Worm (Caenorhabditis elegans) whole organism, L3 larva: ENCODE measurements around the gene B0273.1.
"Not testable (repeated sequence)": the region's sequence is repeated elsewhere in the genome, so short reads cannot be mapped to it uniquely, and the experiment has no call there.

Experiments
- R02D3.7 ChIP-seq: fragments of 150-350 bp; optimal IDR thresholded peaks from 2 replicates; lab custom pipeline; 2014; ENCODE audit warnings: missing biosample characterization, missing genetic modification characterization
- ZK546.5 ChIP-seq: sonication (generic microtip); optimal IDR thresholded peaks from 2 replicates; lab custom pipeline; 2017; ENCODE audit warnings: missing biosample characterization, missing genetic modification characterization
- aly-2 ChIP-seq: fragments of 150-350 bp; optimal IDR thresholded peaks from 2 replicates; lab custom pipeline; 2014; ENCODE audit warnings: missing biosample characterization, missing genetic modification characterization
- ama-1 ChIP-seq: fragments of 150-350 bp; optimal IDR thresholded peaks from 2 replicates; lab custom pipeline; 2018
- ceh-16 ChIP-seq: sonication (generic microtip); optimal IDR thresholded peaks from 2 replicates; lab custom pipeline; 2017; ENCODE audit warnings: missing biosample characterization, missing genetic modification characterization
- ceh-28 ChIP-seq: fragments of 150-350 bp; optimal IDR thresholded peaks from 2 replicates; lab custom pipeline; 2014; ENCODE audit warnings: missing biosample characterization, missing genetic modification reagents, missing genetic modification characterization
- ceh-82 ChIP-seq: fragments of 150-350 bp; optimal IDR thresholded peaks from 2 replicates; lab custom pipeline; 2014; ENCODE audit warnings: missing biosample characterization, missing genetic modification characterization
- ceh-9 ChIP-seq: sonication (generic microtip); optimal IDR thresholded peaks from 2 replicates; lab custom pipeline; 2018; ENCODE audit warnings: missing biosample characterization, missing genetic modification characterization
- daf-12 ChIP-seq: fragments of 150-350 bp; optimal IDR thresholded peaks from 2 replicates; lab custom pipeline; 2014; ENCODE audit warnings: missing biosample characterization, missing genetic modification reagents, missing genetic modification characterization
- egl-27 ChIP-seq: sonication (generic microtip); optimal IDR thresholded peaks from 4 replicates; lab custom pipeline; 2017; ENCODE audit warnings: missing biosample characterization, missing genetic modification reagents, missing genetic modification characterization
- egl-5 ChIP-seq: fragments of 150-350 bp; optimal IDR thresholded peaks from 2 replicates; lab custom pipeline; 2017; ENCODE audit warnings: missing biosample characterization, missing genetic modification reagents, missing genetic modification characterization, inconsistent platforms
- elt-2 ChIP-seq: sonication (generic microtip); optimal IDR thresholded peaks from 2 replicates; lab custom pipeline; 2016; ENCODE audit warnings: missing genetic modification reagents, mild to moderate bottlenecking, missing genetic modification characterization, missing compliant biosample characterization
- elt-3 ChIP-seq, 3 experiments: fragments of 150-350 bp in 1 of 3; sonication (generic microtip) in 2 of 3; optimal IDR thresholded peaks; 2 replicates in 2 of 3; 4 replicates in 1 of 3; lab custom pipeline; 2014 to 2017; ENCODE audit warnings: missing biosample characterization in 3 of 3, missing genetic modification characterization in 3 of 3
- eor-1 ChIP-seq, 2 experiments: fragments of 150-350 bp; optimal IDR thresholded peaks; 2 replicates each; lab custom pipeline; 2014 to 2018; ENCODE audit warnings: missing biosample characterization in 2 of 2, missing genetic modification characterization in 2 of 2
- fkh-10 ChIP-seq: sonication (generic microtip); optimal IDR thresholded peaks from 2 replicates; lab custom pipeline; 2017; ENCODE audit warnings: missing biosample characterization, missing genetic modification reagents, missing genetic modification characterization
- fos-1 ChIP-seq: fragments of 150-350 bp; optimal IDR thresholded peaks from 2 replicates; lab custom pipeline; 2014; ENCODE audit warnings: missing biosample characterization, missing genetic modification characterization
- hmg-11 ChIP-seq: sonication (generic microtip); optimal IDR thresholded peaks from 2 replicates; lab custom pipeline; 2016; ENCODE audit warnings: missing genetic modification characterization, missing compliant biosample characterization
- jun-1 ChIP-seq: fragments of 150-350 bp; optimal IDR thresholded peaks from 2 replicates; lab custom pipeline; 2014; ENCODE audit warnings: missing biosample characterization, missing genetic modification reagents, missing genetic modification characterization
- lin-39 ChIP-seq: fragments of 150-350 bp; optimal IDR thresholded peaks from 2 replicates; lab custom pipeline; 2018; ENCODE audit warnings: missing biosample characterization, missing genetic modification reagents, missing genetic modification characterization
- mml-1 ChIP-seq: fragments of 150-350 bp; sonication (generic microtip); optimal IDR thresholded peaks from 3 replicates; lab custom pipeline; 2014; ENCODE audit warnings: missing biosample characterization, missing genetic modification characterization
- nfya-1 ChIP-seq: sonication (generic microtip); optimal IDR thresholded peaks from 2 replicates; lab custom pipeline; 2017; ENCODE audit warnings: missing genetic modification characterization, mild to moderate bottlenecking, missing compliant biosample characterization, antibody characterized with exemption, moderate library complexity; ENCODE audit not compliant: insufficient read depth
- nhr-11 ChIP-seq: fragments of 150-350 bp; optimal IDR thresholded peaks from 2 replicates; lab custom pipeline; 2014; ENCODE audit warnings: missing biosample characterization, missing genetic modification characterization
- nhr-23 ChIP-seq: fragments of 150-350 bp; optimal IDR thresholded peaks from 2 replicates; lab custom pipeline; 2014; ENCODE audit warnings: missing biosample characterization, missing genetic modification reagents, missing genetic modification characterization
- nhr-237 ChIP-seq: fragments of 150-350 bp; optimal IDR thresholded peaks from 2 replicates; lab custom pipeline; 2014; ENCODE audit warnings: missing biosample characterization, missing genetic modification characterization
- nhr-25 ChIP-seq: sonication (generic microtip); optimal IDR thresholded peaks from 2 replicates; lab custom pipeline; 2017; ENCODE audit warnings: missing biosample characterization, missing genetic modification characterization
- nhr-76 ChIP-seq: fragments of 150-350 bp; sonication (generic microtip); optimal IDR thresholded peaks from 5 replicates; lab custom pipeline; 2014; ENCODE audit warnings: missing biosample characterization, missing genetic modification characterization
- pqm-1 ChIP-seq: fragments of 150-350 bp; optimal IDR thresholded peaks from 2 replicates; lab custom pipeline; 2017; ENCODE audit warnings: missing biosample characterization, missing genetic modification characterization, inconsistent platforms
- sea-2 ChIP-seq: fragments of 150-350 bp; sonication (generic microtip); optimal IDR thresholded peaks from 4 replicates; lab custom pipeline; 2014; ENCODE audit warnings: missing biosample characterization, missing genetic modification reagents, missing genetic modification characterization
- skn-1 ChIP-seq: fragments of 150-350 bp; optimal IDR thresholded peaks from 2 replicates; lab custom pipeline; 2014; ENCODE audit warnings: missing biosample characterization, missing genetic modification characterization
- snpc-4 ChIP-seq: fragments of 150-350 bp; optimal IDR thresholded peaks from 2 replicates; lab custom pipeline; 2014; ENCODE audit warnings: missing biosample characterization, missing genetic modification characterization
- tbx-2 ChIP-seq: sonication (generic microtip); optimal IDR thresholded peaks from 2 replicates; lab custom pipeline; 2016; ENCODE audit warnings: mild to moderate bottlenecking, missing genetic modification characterization, missing compliant biosample characterization
- unc-62 ChIP-seq: fragments of 150-350 bp; sonication (generic microtip); optimal IDR thresholded peaks from 4 replicates; lab custom pipeline; 2014; ENCODE audit warnings: missing biosample characterization, missing genetic modification reagents, missing genetic modification characterization
- ztf-11 ChIP-seq: fragments of 150-350 bp; optimal IDR thresholded peaks from 2 replicates; lab custom pipeline; 2014; ENCODE audit warnings: missing biosample characterization, missing genetic modification characterization
- ztf-4 ChIP-seq: fragments of 150-350 bp; optimal IDR thresholded peaks from 2 replicates; lab custom pipeline; 2014; ENCODE audit warnings: missing biosample characterization, missing genetic modification characterization

B0273.1 gene

DNA sequence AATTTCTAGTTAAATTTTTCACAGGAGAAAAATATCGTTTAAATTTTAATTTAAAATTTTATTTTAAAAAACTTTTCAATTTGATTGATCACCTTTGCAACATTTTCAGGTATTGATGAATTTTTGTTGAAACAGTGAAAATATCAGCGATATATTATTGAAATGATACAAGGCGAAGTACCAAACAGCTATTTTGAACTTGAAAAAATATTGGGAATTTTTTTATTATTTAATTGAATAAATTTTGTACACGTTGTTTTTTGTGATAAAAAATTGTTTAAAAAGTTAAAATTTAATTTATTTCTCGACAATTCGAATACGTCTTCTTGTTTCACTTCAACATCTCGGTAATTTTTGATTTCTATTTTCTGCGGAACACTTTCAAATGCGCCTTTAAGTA lies at the start of gene B0273.1:
TSS of gene B0273.1 (plus strand) at position 301 of the 400 bp plus-strand sequence.
- TF ChIP-seq ceh-16 (tag; lab: Kevin White, UChicago) (no peak), jun-1 (tag; lab: Kevin White, UChicago) (no peak), nhr-76 (no peak), ztf-4 (tag; lab: Kevin White, UChicago) (no peak), fkh-10 (GFP tag; lab: Kevin White, UChicago) (no peak), fos-1 (no peak), nhr-23 (no peak), mml-1 (tag; lab: Kevin White, UChicago) (no peak), hmg-11 (tag; lab: Kevin White, UChicago) (no peak), eor-1 (tag; optimal IDR thresholded peaks at IDR 0.05; lab: Kevin White, UChicago) (no peak), skn-1 (tag; lab: Kevin White, UChicago) (no peak), R02D3.7 (tag; lab: Kevin White, UChicago) (no peak), ceh-82 (tag; lab: Kevin White, UChicago) (no peak), egl-5 (tag; lab: Kevin White, UChicago) (no peak), sea-2 (GFP tag; lab: Kevin White, UChicago) (no peak), ama-1 (lab: Kevin White, UChicago) (no peak), ceh-28 (tag; lab: Kevin White, UChicago) (no peak)
- TF ChIP-seq, all 47 proteins: peak for 0

DNA sequence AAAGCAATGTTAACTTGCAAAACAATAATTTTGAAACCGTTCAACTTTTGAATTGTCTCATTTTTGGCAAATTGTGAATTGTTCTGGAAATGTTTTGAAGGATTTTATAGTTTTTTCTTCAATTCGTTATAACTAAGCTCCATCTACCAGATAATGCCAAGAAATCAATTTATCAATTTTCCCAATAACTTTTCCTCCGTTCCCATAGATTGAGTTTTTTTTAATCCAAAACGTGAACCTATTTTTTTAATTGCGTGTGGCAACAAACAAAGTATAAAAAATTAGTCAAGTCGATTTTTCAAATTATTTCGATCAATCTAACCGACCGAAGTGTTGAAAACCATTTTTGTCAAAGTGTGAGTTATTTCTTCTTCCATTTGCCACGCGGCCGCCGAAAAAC lies 41.1 kb upstream of the B0273.1 start, which contains the start of gene Y4C6A.4:
TSS of gene Y4C6A.4 (plus strand) at position 301 of the 400 bp plus-strand sequence.
- TF ChIP-seq mml-1 (tag; lab: Kevin White, UChicago) (no peak), elt-2 (tag; lab: Kevin White, UChicago) (no peak), pqm-1 (tag; lab: Kevin White, UChicago) (no peak), fos-1 (no peak), ztf-11 (tag; lab: Kevin White, UChicago) (no peak), ztf-4 (tag; lab: Kevin White, UChicago) (no peak), hmg-11 (tag; lab: Kevin White, UChicago) (no peak), nfya-1 (no peak), nhr-11 (tag; lab: Kevin White, UChicago) (no peak), unc-62 (GFP tag; lab: Kevin White, UChicago) (no peak), ZK546.5 (tag; lab: Kevin White, UChicago) (no peak), aly-2 (tag; lab: Kevin White, UChicago) (no peak), egl-27 (tag; lab: Kevin White, UChicago) (no peak), egl-5 (tag; lab: Kevin White, UChicago) (no peak), elt-3 (tag; optimal IDR thresholded peaks at IDR 0.05; lab: Kevin White, UChicago) (no peak), eor-1 (tag; optimal IDR thresholded peaks at IDR 0.05; lab: Kevin White, UChicago) (no peak), nhr-25 (tag; lab: Kevin White, UChicago) (no peak), tbx-2 (no peak), nhr-237 (no peak), snpc-4 (tag; lab: Kevin White, UChicago) (no peak)

DNA sequence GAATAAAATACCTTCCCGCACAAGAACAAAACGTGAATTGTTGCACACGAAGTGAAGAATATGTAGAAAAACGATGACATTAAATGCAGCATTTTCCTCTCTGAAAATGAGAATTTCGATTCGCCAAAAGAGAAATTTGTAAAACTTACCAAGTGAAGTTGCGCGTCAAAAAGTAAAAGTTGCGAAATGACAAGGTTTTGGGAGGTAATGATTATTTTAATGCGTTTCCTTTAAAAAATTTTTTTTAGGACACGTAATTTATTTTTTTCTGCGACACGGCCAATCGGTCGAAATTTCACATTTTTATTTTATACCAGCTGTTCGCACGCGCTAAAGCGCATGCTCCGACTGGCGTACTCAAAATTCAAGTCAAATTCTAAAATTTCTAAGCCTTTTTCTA lies 37.8 kb upstream of the B0273.1 start, which contains the start of gene Y4C6A.3:
TSS of gene Y4C6A.3 (minus strand) at position 101 of the 400 bp plus-strand sequence.
- not testable (repeated sequence) for TF ChIP-seq ceh-9 (tag; lab: Kevin White, UChicago); lin-39 (tag; lab: Kevin White, UChicago); daf-12
- TF ChIP-seq, all 47 proteins: peak for 0; not testable (repeated sequence) for 47

DNA sequence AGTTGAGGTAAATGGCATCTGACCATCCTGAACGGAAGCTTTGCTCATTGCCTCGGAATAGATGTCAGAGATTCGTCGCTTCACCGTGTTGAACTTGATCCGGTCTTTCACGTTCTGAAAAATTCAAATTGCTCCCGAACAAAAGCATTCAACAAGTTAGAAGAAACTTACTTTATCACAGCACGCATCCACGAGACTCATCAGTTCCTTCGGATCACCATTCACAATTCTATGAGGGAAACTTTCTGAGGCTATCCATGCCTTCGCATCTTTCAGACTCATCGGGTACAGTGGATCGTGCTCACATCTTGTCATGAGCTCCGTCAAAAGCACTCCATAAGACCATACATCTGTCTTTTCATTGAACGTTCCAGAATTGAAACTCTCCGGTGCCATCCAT lies 31.0 kb upstream of the B0273.1 start:
- no peak for TF ChIP-seq nhr-25 (tag; lab: Kevin White, UChicago)
- TF ChIP-seq ceh-28 (tag; lab: Kevin White, UChicago): no peak
- no peak for TF ChIP-seq daf-12
- TF ChIP-seq ceh-16 (tag; lab: Kevin White, UChicago): no peak
- TF ChIP-seq snpc-4 (tag; lab: Kevin White, UChicago): no peak

DNA sequence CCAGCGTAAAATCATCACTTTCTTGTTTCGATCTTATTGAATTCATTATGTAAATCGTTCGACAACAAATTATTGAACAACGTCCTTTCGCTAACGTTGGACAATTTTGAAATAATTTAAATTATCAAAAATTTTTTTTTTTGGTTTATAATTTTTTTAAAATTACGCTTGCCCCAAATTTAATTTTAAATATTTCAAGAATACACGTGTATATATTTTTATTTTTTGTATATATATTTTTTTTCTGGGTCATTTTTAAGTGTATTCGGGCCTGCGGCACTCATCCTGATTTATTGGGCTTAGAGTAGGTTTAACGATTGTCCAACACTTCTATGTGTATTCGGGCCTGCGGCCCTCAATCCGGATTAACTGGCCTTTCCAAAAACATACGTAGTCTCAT lies 29.4 kb upstream of the B0273.1 start, which contains the start of gene Y52D5A.2:
TSS of gene Y52D5A.2 (minus strand) at position 101 of the 400 bp plus-strand sequence.
- not testable (repeated sequence) for TF ChIP-seq ztf-4 (tag; lab: Kevin White, UChicago); nhr-237; jun-1 (tag; lab: Kevin White, UChicago)
- TF ChIP-seq, all 47 proteins: peak for 0; not testable (repeated sequence) for 47
